Fruit fly (Drosophila melanogaster) whole organism, pupa: ENCODE data around the gene CG14455.

Experiments
- CG10348 ChIP-seq: fragments of 200-800 bp; sonication (Bioruptor generic); IDR thresholded peaks from 2 replicates; pipeline ENCODE4 v1.3.6; 2022; ENCODE audit warnings: missing biosample characterization, missing genetic modification characterization
- CG17806 ChIP-seq: fragments of 200-800 bp; sonication (Bioruptor generic); optimal IDR thresholded peaks from 2 replicates; lab custom pipeline; 2018; ENCODE audit warnings: missing biosample characterization, mild to moderate bottlenecking, missing genetic modification characterization, moderate library complexity
- CG32121 ChIP-seq: fragments of 200-800 bp; sonication (Bioruptor generic); IDR thresholded peaks from 2 replicates; pipeline ENCODE4 v1.3.6; 2022; ENCODE audit warnings: missing biosample characterization, missing genetic modification characterization
- EcR ChIP-seq: fragments of 200-800 bp; sonication (Bioruptor generic); optimal IDR thresholded peaks from 3 replicates; lab custom pipeline; 2019; ENCODE audit warnings: missing biosample characterization, missing genetic modification characterization, mild to moderate bottlenecking, moderate library complexity, missing genetic modification reagents
- Pif1A ChIP-seq: fragments of 200-800 bp; sonication (Bioruptor generic); optimal IDR thresholded peaks from 3 replicates; lab custom pipeline; 2016; ENCODE audit warnings: missing biosample characterization, missing genetic modification characterization
- Pif1B ChIP-seq: fragments of 200-800 bp; sonication (Bioruptor generic); optimal IDR thresholded peaks from 3 replicates; lab custom pipeline; 2016; ENCODE audit warnings: missing biosample characterization, missing genetic modification characterization
- fd96Ca ChIP-seq: fragments of 200-800 bp; sonication (Bioruptor generic); IDR thresholded peaks from 3 replicates; pipeline ENCODE4 v1.3.6; 2022; ENCODE audit warnings: missing biosample characterization, missing genetic modification characterization
- gl ChIP-seq: fragments of 200-800 bp; sonication (Bioruptor generic); optimal IDR thresholded peaks from 2 replicates; lab custom pipeline; 2018; ENCODE audit warnings: missing biosample characterization, mild to moderate bottlenecking, missing genetic modification characterization

The CG14455 gene

dm6 chr3L:22637866-22638534 is 48.9 kb downstream of the CG14455 start, which contains the start of gene CG14459:
CG14459 (minus strand) TSS chr3L:22637916.
- TF ChIP-seq CG32121 (GFP tag; lab: Robert Waterston, UW) (no peak), CG17806 (tag; lab: Kevin White, UChicago) (no peak), gl (tag; lab: Kevin White, UChicago) (no peak), Pif1A (no peak), Pif1B (GFP tag; lab: Kevin White, UChicago) (no peak), CG10348 (GFP tag; lab: Robert Waterston, UW) (no peak), EcR (GFP tag; lab: Kevin White, UChicago) (no peak), fd96Ca (no peak)
